Worm (Caenorhabditis elegans) whole organism, late embryonic: ENCODE measurements around the gene F38E9.4.

Experiments
- C08G9.2 ChIP-seq: sonication (generic microtip); optimal IDR thresholded peaks from 2 replicates; lab custom pipeline; 2016; ENCODE audit warnings: mild to moderate bottlenecking, missing genetic modification characterization, moderate library complexity, missing compliant biosample characterization
- K09A11.1 ChIP-seq: sonication (generic microtip); optimal IDR thresholded peaks from 2 replicates; lab custom pipeline; 2017; ENCODE audit warnings: antibody characterized with exemption, mild to moderate bottlenecking, missing genetic modification characterization, missing compliant biosample characterization; ENCODE audit not compliant: insufficient read depth
- T23F11.4 ChIP-seq: fragments of 200-800 bp; sonication (Bioruptor generic); optimal IDR thresholded peaks from 2 replicates; lab custom pipeline; 2018; ENCODE audit warnings: mild to moderate bottlenecking, missing genetic modification characterization, missing compliant biosample characterization
- ahr-1 ChIP-seq: sonication (generic microtip); optimal IDR thresholded peaks from 2 replicates; lab custom pipeline; 2016; ENCODE audit warnings: missing genetic modification characterization, missing compliant biosample characterization
- ama-1 ChIP-seq: fragments of 150-350 bp; optimal IDR thresholded peaks from 2 replicates; lab custom pipeline; 2014
- ceh-19 ChIP-seq: fragments of 200-800 bp; sonication (Bioruptor generic); optimal IDR thresholded peaks from 2 replicates; lab custom pipeline; 2018; ENCODE audit warnings: mild to moderate bottlenecking, missing genetic modification characterization, missing compliant biosample characterization
- ceh-22 ChIP-seq: sonication (generic microtip); optimal IDR thresholded peaks from 2 replicates; lab custom pipeline; 2017; ENCODE audit warnings: missing biosample characterization, missing genetic modification characterization
- ceh-31 ChIP-seq: sonication (generic microtip); optimal IDR thresholded peaks from 2 replicates; lab custom pipeline; 2016; ENCODE audit warnings: missing genetic modification characterization, missing compliant biosample characterization
- ceh-9 ChIP-seq: sonication (generic microtip); optimal IDR thresholded peaks from 2 replicates; lab custom pipeline; 2016; ENCODE audit warnings: mild to moderate bottlenecking, missing genetic modification characterization, inconsistent platforms, missing compliant biosample characterization
- che-1 ChIP-seq: sonication (generic microtip); optimal IDR thresholded peaks from 2 replicates; lab custom pipeline; 2016; ENCODE audit warnings: mild to moderate bottlenecking, missing genetic modification characterization, missing compliant biosample characterization
- dve-1 ChIP-seq: sonication (generic microtip); optimal IDR thresholded peaks from 2 replicates; lab custom pipeline; 2017; ENCODE audit warnings: antibody characterized with exemption, mild to moderate bottlenecking, missing genetic modification characterization, missing compliant biosample characterization
- elt-2 ChIP-seq: sonication (generic microtip); optimal IDR thresholded peaks from 2 replicates; lab custom pipeline; 2016; ENCODE audit warnings: missing genetic modification reagents, missing genetic modification characterization, missing compliant biosample characterization
- elt-4 ChIP-seq: sonication (generic microtip); optimal IDR thresholded peaks from 2 replicates; lab custom pipeline; 2016; ENCODE audit warnings: missing genetic modification characterization, missing compliant biosample characterization
- ets-4 ChIP-seq: sonication (generic microtip); optimal IDR thresholded peaks from 2 replicates; lab custom pipeline; 2016; ENCODE audit warnings: missing genetic modification characterization, missing compliant biosample characterization
- fax-1 ChIP-seq: sonication (generic microtip); optimal IDR thresholded peaks from 2 replicates; lab custom pipeline; 2016; ENCODE audit warnings: missing genotype, missing genetic modification characterization, missing compliant biosample characterization
- fkh-10 ChIP-seq: fragments of 150-350 bp; optimal IDR thresholded peaks from 2 replicates; lab custom pipeline; 2014; ENCODE audit warnings: missing biosample characterization, missing genetic modification reagents, missing genetic modification characterization
- gmeb-2 ChIP-seq: sonication (generic microtip); optimal IDR thresholded peaks from 2 replicates; lab custom pipeline; 2016; ENCODE audit warnings: missing genetic modification characterization, inconsistent platforms, missing compliant biosample characterization
- hlh-13 ChIP-seq: fragments of 200-800 bp; sonication (Bioruptor generic); optimal IDR thresholded peaks from 2 replicates; lab custom pipeline; 2018; ENCODE audit warnings: mild to moderate bottlenecking, missing genetic modification characterization, missing compliant biosample characterization
- lin-11 ChIP-seq: fragments of 200-800 bp; sonication (Bioruptor generic); optimal IDR thresholded peaks from 2 replicates; lab custom pipeline; 2018; ENCODE audit warnings: mild to moderate bottlenecking, missing genetic modification characterization, missing compliant biosample characterization
- mec-3 ChIP-seq: sonication (generic microtip); optimal IDR thresholded peaks from 2 replicates; lab custom pipeline; 2016; ENCODE audit warnings: borderline replicate concordance, missing genetic modification characterization, missing compliant biosample characterization
- nfya-1 ChIP-seq: sonication (generic microtip); optimal IDR thresholded peaks from 2 replicates; lab custom pipeline; 2017; ENCODE audit warnings: missing genetic modification characterization, mild to moderate bottlenecking, missing compliant biosample characterization, antibody characterized with exemption, moderate library complexity
- nhr-11 ChIP-seq: fragments of 150-350 bp; optimal IDR thresholded peaks from 2 replicates; lab custom pipeline; 2014; ENCODE audit warnings: missing biosample characterization, missing genetic modification characterization
- nhr-232 ChIP-seq: sonication (generic microtip); optimal IDR thresholded peaks from 2 replicates; lab custom pipeline; 2016; ENCODE audit warnings: missing genetic modification characterization, missing compliant biosample characterization
- npax-4 ChIP-seq: sonication (generic microtip); optimal IDR thresholded peaks from 2 replicates; lab custom pipeline; 2016; ENCODE audit warnings: missing genetic modification characterization, missing compliant biosample characterization
- pag-3 ChIP-seq: sonication (generic microtip); optimal IDR thresholded peaks from 2 replicates; lab custom pipeline; 2016; ENCODE audit warnings: missing compliant biosample characterization, missing genetic modification characterization, borderline replicate concordance
- pat-9 ChIP-seq: fragments of 200-800 bp; sonication (Bioruptor generic); optimal IDR thresholded peaks from 2 replicates; lab custom pipeline; 2018; ENCODE audit warnings: mild to moderate bottlenecking, missing genetic modification characterization, moderate library complexity, missing compliant biosample characterization
- pax-1 ChIP-seq: fragments of 150-350 bp; optimal IDR thresholded peaks from 2 replicates; lab custom pipeline; 2014; ENCODE audit warnings: missing biosample characterization, missing genetic modification characterization
- ref-2 ChIP-seq: sonication (generic microtip); optimal IDR thresholded peaks from 2 replicates; lab custom pipeline; 2016; ENCODE audit warnings: missing genetic modification characterization, missing compliant biosample characterization
- sox-2 ChIP-seq: fragments of 200-800 bp; sonication (Bioruptor generic); IDR thresholded peaks from 2 replicates; pipeline ENCODE4 v1.3.6; 2022; ENCODE audit warnings: missing genetic modification reagents, missing genetic modification characterization, missing compliant biosample characterization
- syd-9 ChIP-seq: sonication (generic microtip); optimal IDR thresholded peaks from 2 replicates; lab custom pipeline; 2016; ENCODE audit warnings: mild to moderate bottlenecking, missing genetic modification characterization, moderate library complexity, missing compliant biosample characterization
- tbx-2 ChIP-seq: sonication (generic microtip); optimal IDR thresholded peaks from 2 replicates; lab custom pipeline; 2016; ENCODE audit warnings: missing genetic modification characterization, missing compliant biosample characterization
- tbx-7 ChIP-seq: sonication (generic microtip); optimal IDR thresholded peaks from 2 replicates; lab custom pipeline; 2016; ENCODE audit warnings: missing genotype, missing genetic modification characterization, missing compliant biosample characterization
- unc-86 ChIP-seq: sonication (generic microtip); optimal IDR thresholded peaks from 2 replicates; lab custom pipeline; 2016; ENCODE audit warnings: missing genetic modification characterization, missing compliant biosample characterization

The F38E9.4 gene

ce11 chrX:16490753-16491152 lies 39.0 kb downstream of the F38E9.4 start:
- TF ChIP-seq dve-1 (tag; lab: Kevin White, UChicago) (no peak), gmeb-2 (tag; lab: Kevin White, UChicago) (no peak), ref-2 (tag; lab: Kevin White, UChicago) (no peak), nfya-1 (tag; lab: Kevin White, UChicago) (no peak), mec-3 (tag; lab: Kevin White, UChicago) (no peak), C08G9.2 (tag; lab: Kevin White, UChicago) (no peak), ama-1 (no peak), fax-1 (tag; lab: Kevin White, UChicago) (no peak), K09A11.1 (no peak), nhr-232 (tag; lab: Kevin White, UChicago) (no peak), che-1 (no peak), ceh-22 (no peak), hlh-13 (GFP tag; lab: Kevin White, UChicago) (no peak), npax-4 (no peak), ets-4 (tag; lab: Kevin White, UChicago) (no peak), syd-9 (tag; lab: Kevin White, UChicago) (no peak), ceh-31 (tag; lab: Kevin White, UChicago) (no peak), tbx-7 (no peak), ceh-9 (tag; lab: Kevin White, UChicago) (no peak)

- TF ChIP-seq pax-1 (tag; lab: Kevin White, UChicago) = no peak
- no peak for TF ChIP-seq fkh-10 (GFP tag; lab: Kevin White, UChicago)
- no peak for TF ChIP-seq nfya-1 (tag; lab: Kevin White, UChicago)
- no peak for TF ChIP-seq pat-9 (tag; lab: Kevin White, UChicago)
- TF ChIP-seq K09A11.1 = no peak
Observed at ce11 chrX:16494630-16495029, 42.9 kb downstream of the F38E9.4 start, which contains the start of gene K05G3.2. TSS of gene K05G3.2 (plus strand) at chrX:16494930.

- TF ChIP-seq ceh-9 (tag; lab: Kevin White, UChicago) (no peak), pag-3 (no peak), T23F11.4 (GFP tag; lab: Kevin White, UChicago) (no peak), pax-1 (tag; lab: Kevin White, UChicago) (no peak), elt-2 (tag; lab: Kevin White, UChicago) (no peak), nhr-11 (tag; lab: Kevin White, UChicago) (no peak), unc-86 (tag; lab: Kevin White, UChicago) (no peak), sox-2 (no peak), tbx-2 (tag; lab: Kevin White, UChicago) (no peak), ceh-19 (GFP tag; lab: Kevin White, UChicago) (no peak), nhr-232 (tag; lab: Kevin White, UChicago) (no peak), ahr-1 (tag; lab: Kevin White, UChicago) (no peak), elt-4 (tag; lab: Kevin White, UChicago) (no peak), lin-11 (no peak)
Observed at ce11 chrX:16501032-16501431, 49.3 kb downstream of the F38E9.4 start, which contains the start of gene K05G3.1. TSS of gene K05G3.1 (plus strand) at chrX:16501332.
